Worm (Caenorhabditis elegans) whole organism, L1 larva: ENCODE measurements around the gene F35H10.6.

Experiments used
- blmp-1 ChIP-seq: fragments of 150-350 bp; optimal IDR thresholded peaks from 2 replicates; lab custom pipeline; 2014; ENCODE audit warnings: missing biosample characterization, missing genetic modification characterization
- ceh-88 ChIP-seq: fragments of 200-800 bp; sonication (Bioruptor generic); IDR thresholded peaks from 2 replicates; pipeline ENCODE4 v1.3.6; 2022; ENCODE audit warnings: missing genetic modification characterization, missing compliant biosample characterization
- elt-2 ChIP-seq: sonication (generic microtip); optimal IDR thresholded peaks from 2 replicates; lab custom pipeline; 2016; ENCODE audit warnings: missing genetic modification characterization, mild to moderate bottlenecking, inconsistent platforms, missing compliant biosample characterization, missing genetic modification reagents
- isw-1 ChIP-seq: fragments of 200-800 bp; sonication (Bioruptor generic); IDR thresholded peaks from 2 replicates; pipeline ENCODE4 v1.3.6; 2022; ENCODE audit warnings: missing genetic modification characterization, missing compliant biosample characterization
- lin-13 ChIP-seq: fragments of 150-350 bp; optimal IDR thresholded peaks from 2 replicates; lab custom pipeline; 2014; ENCODE audit warnings: missing biosample characterization, missing genetic modification reagents, missing genetic modification characterization
- lin-35 ChIP-seq, 2 experiments: fragments of 150-350 bp; optimal IDR thresholded peaks; 2 replicates each; lab custom pipeline; 2014; ENCODE audit warnings: missing biosample characterization in 2 of 2, missing genetic modification characterization in 2 of 2, missing genetic modification reagents in 2 of 2
- nhr-11 ChIP-seq: fragments of 150-350 bp; optimal IDR thresholded peaks from 2 replicates; lab custom pipeline; 2014; ENCODE audit warnings: missing biosample characterization, missing genetic modification characterization
- zip-4 ChIP-seq: fragments of 200-800 bp; sonication (Bioruptor generic); optimal IDR thresholded peaks from 2 replicates; lab custom pipeline; 2018; ENCODE audit warnings: mild to moderate bottlenecking, missing genetic modification characterization, moderate library complexity, missing compliant biosample characterization

ce11 chrIV:8275232-8275631 is 24.5 kb upstream of the F35H10.6 start, which contains the start of gene K07H8.11:
- TF ChIP-seq ceh-88 (no peak), zip-4 (no peak), blmp-1 (tag; lab: Kevin White, UChicago) (no peak), nhr-11 (tag; lab: Kevin White, UChicago) (no peak), isw-1 (GFP tag; lab: Robert Waterston, UW) (no peak), lin-13 (GFP tag; lab: Kevin White, UChicago) (no peak), elt-2 (tag; lab: Kevin White, UChicago) (no peak), lin-35 (GFP tag; optimal IDR thresholded peaks at IDR 0.05; lab: Kevin White, UChicago) (no peak)
